Worm (Caenorhabditis elegans) whole organism, young adult: ENCODE data around the gene K04C2.7.
A peak's percentile ranks its signal among the peaks of the same experiment; 100 is the strongest.

Experiments used
- B0261.1 ChIP-seq: sonication (generic microtip); optimal IDR thresholded peaks from 2 replicates; lab custom pipeline; 2016; ENCODE audit warnings: mild to moderate bottlenecking, missing genetic modification characterization, moderate library complexity, missing compliant biosample characterization
- B0336.3 ChIP-seq: fragments of 200-800 bp; sonication (Bioruptor generic); IDR thresholded peaks from 2 replicates; pipeline ENCODE4 v1.3.6; 2022; ENCODE audit warnings: missing genetic modification characterization, missing compliant biosample characterization
- C06A6.2 ChIP-seq: fragments of 200-800 bp; sonication (Bioruptor generic); conservative IDR thresholded peaks from 2 replicates; pipeline ENCODE4 v1.3.6; 2022; ENCODE audit warnings: missing genetic modification characterization, missing compliant biosample characterization
- F10E7.11 ChIP-seq: sonication (generic microtip); optimal IDR thresholded peaks from 2 replicates; lab custom pipeline; 2017; ENCODE audit warnings: mild to moderate bottlenecking, missing genetic modification characterization, moderate library complexity, missing compliant biosample characterization
- F37B4.10 ChIP-seq: fragments of 200-800 bp; sonication (Bioruptor generic); IDR thresholded peaks from 2 replicates; pipeline ENCODE4 v1.3.6; 2022; ENCODE audit warnings: missing genetic modification characterization, missing compliant biosample characterization
- F55B11.4 ChIP-seq: sonication (generic microtip); optimal IDR thresholded peaks from 2 replicates; lab custom pipeline; 2016; ENCODE audit warnings: missing compliant biosample characterization, missing genetic modification characterization, borderline replicate concordance; ENCODE audit not compliant: insufficient read depth
- F57C9.4 ChIP-seq: sonication (generic microtip); optimal IDR thresholded peaks from 2 replicates; lab custom pipeline; 2017; ENCODE audit warnings: mild to moderate bottlenecking, missing genetic modification characterization, missing compliant biosample characterization
- T07F8.4 ChIP-seq: sonication (generic microtip); optimal IDR thresholded peaks from 2 replicates; lab custom pipeline; 2016; ENCODE audit warnings: mild to moderate bottlenecking, missing genetic modification characterization, moderate library complexity, missing compliant biosample characterization
- Y53F4B.3 ChIP-seq: fragments of 200-800 bp; sonication (Bioruptor generic); IDR thresholded peaks from 2 replicates; pipeline ENCODE4 v1.3.6; 2022; ENCODE audit warnings: missing genetic modification reagents, missing genetic modification characterization, missing compliant biosample characterization
- aptf-3 ChIP-seq: fragments of 200-800 bp; sonication (Bioruptor generic); IDR thresholded peaks from 2 replicates; pipeline ENCODE4 v1.3.6; 2022; ENCODE audit warnings: missing genetic modification characterization, missing compliant biosample characterization
- atf-7 ChIP-seq: sonication (generic microtip); optimal IDR thresholded peaks from 2 replicates; lab custom pipeline; 2017; ENCODE audit warnings: mild to moderate bottlenecking, missing genetic modification characterization, missing compliant biosample characterization
- attf-3 ChIP-seq: fragments of 200-800 bp; sonication (Bioruptor generic); conservative IDR thresholded peaks from 2 replicates; pipeline ENCODE4 v1.3.6; 2022; ENCODE audit warnings: missing genetic modification reagents, missing genetic modification characterization, missing compliant biosample characterization
- ceh-100 ChIP-seq: fragments of 200-800 bp; sonication (Bioruptor generic); IDR thresholded peaks from 2 replicates; pipeline ENCODE4 v1.3.6; 2022; ENCODE audit warnings: missing genetic modification reagents, missing genetic modification characterization, missing compliant biosample characterization
- ceh-79 ChIP-seq: sonication (generic microtip); optimal IDR thresholded peaks from 2 replicates; lab custom pipeline; 2017; ENCODE audit warnings: mild to moderate bottlenecking, missing genetic modification characterization, missing compliant biosample characterization
- efl-1 ChIP-seq: fragments of 150-350 bp; optimal IDR thresholded peaks from 2 replicates; lab custom pipeline; 2014; ENCODE audit warnings: missing biosample characterization, missing genetic modification reagents, missing genetic modification characterization
- egl-44 ChIP-seq: fragments of 200-800 bp; sonication (Bioruptor generic); IDR thresholded peaks from 2 replicates; pipeline ENCODE4 v1.3.6; 2022; ENCODE audit warnings: missing genetic modification reagents, missing genetic modification characterization, missing compliant biosample characterization
- ets-4 ChIP-seq: fragments of 200-800 bp; sonication (Bioruptor generic); optimal IDR thresholded peaks from 2 replicates; lab custom pipeline; 2018; ENCODE audit warnings: mild to moderate bottlenecking, missing genetic modification characterization, missing compliant biosample characterization
- fkh-3 ChIP-seq: sonication (generic microtip); optimal IDR thresholded peaks from 2 replicates; lab custom pipeline; 2016; ENCODE audit warnings: mild to moderate bottlenecking, missing genetic modification characterization, missing compliant biosample characterization
- gei-17 ChIP-seq: fragments of 200-800 bp; sonication (Bioruptor generic); optimal IDR thresholded peaks from 2 replicates; lab custom pipeline; 2018; ENCODE audit warnings: mild to moderate bottlenecking, missing genetic modification characterization, missing compliant biosample characterization
- hmg-20 ChIP-seq: fragments of 200-800 bp; sonication (Bioruptor generic); IDR thresholded peaks from 2 replicates; pipeline ENCODE4 v1.3.6; 2022; ENCODE audit warnings: missing genetic modification reagents, missing genetic modification characterization, missing compliant biosample characterization
- let-607 ChIP-seq, 2 experiments: fragments of 200-800 bp in 1 of 2; sonication (Bioruptor generic) in 1 of 2; sonication (generic microtip) in 1 of 2; optimal IDR thresholded peaks; 2 replicates each; lab custom pipeline; 2016 to 2018; ENCODE audit warnings: mild to moderate bottlenecking in 2 of 2, missing compliant biosample characterization in 2 of 2, missing genetic modification characterization in 2 of 2, moderate library complexity in 2 of 2, missing genotype in 1 of 2
- lsl-1 ChIP-seq: fragments of 200-800 bp; sonication (Bioruptor generic); optimal IDR thresholded peaks from 2 replicates; lab custom pipeline; 2018; ENCODE audit warnings: mild to moderate bottlenecking, missing genetic modification characterization, moderate library complexity, missing compliant biosample characterization
- madf-10 ChIP-seq: sonication (generic microtip); optimal IDR thresholded peaks from 2 replicates; lab custom pipeline; 2016; ENCODE audit warnings: mild to moderate bottlenecking, missing genetic modification characterization, missing compliant biosample characterization
- mcd-1 ChIP-seq: fragments of 200-800 bp; sonication (Bioruptor generic); IDR thresholded peaks from 2 replicates; pipeline ENCODE4 v1.3.6; 2022; ENCODE audit warnings: missing genetic modification reagents, missing genetic modification characterization, missing compliant biosample characterization
- nfyb-1 ChIP-seq: fragments of 200-800 bp; sonication (Bioruptor generic); IDR thresholded peaks from 2 replicates; pipeline ENCODE4 v1.3.6; 2022; ENCODE audit warnings: missing genetic modification reagents, missing genetic modification characterization, missing compliant biosample characterization
- nhr-120 ChIP-seq: fragments of 200-800 bp; sonication (Bioruptor generic); IDR thresholded peaks from 2 replicates; pipeline ENCODE4 v1.3.6; 2022; ENCODE audit warnings: missing genetic modification characterization, missing compliant biosample characterization
- nhr-179 ChIP-seq: sonication (generic microtip); optimal IDR thresholded peaks from 2 replicates; lab custom pipeline; 2016; ENCODE audit warnings: mild to moderate bottlenecking, missing genetic modification characterization, missing compliant biosample characterization
- nhr-80 ChIP-seq: sonication (generic microtip); optimal IDR thresholded peaks from 2 replicates; lab custom pipeline; 2016; ENCODE audit warnings: missing genetic modification characterization, missing compliant biosample characterization
- nhr-90 ChIP-seq: sonication (generic microtip); optimal IDR thresholded peaks from 2 replicates; lab custom pipeline; 2016; ENCODE audit warnings: missing genotype, mild to moderate bottlenecking, missing genetic modification characterization, missing compliant biosample characterization
- rec-8 ChIP-seq, 2 experiments: sonication (generic microtip); optimal IDR thresholded peaks; 2 replicates each; lab custom pipeline; 2016; ENCODE audit warnings: mild to moderate bottlenecking in 2 of 2, missing genetic modification characterization in 2 of 2, missing genetic modification reagents in 2 of 2, missing genotype in 2 of 2, missing biosample characterization in 1 of 2, missing compliant biosample characterization in 1 of 2, moderate library complexity in 1 of 2
- repo-1 ChIP-seq: sonication (generic microtip); optimal IDR thresholded peaks from 2 replicates; lab custom pipeline; 2017; ENCODE audit warnings: mild to moderate bottlenecking, missing genetic modification characterization, missing compliant biosample characterization
- sdz-38 ChIP-seq: sonication (generic microtip); optimal IDR thresholded peaks from 2 replicates; lab custom pipeline; 2016; ENCODE audit warnings: missing genotype, missing genetic modification characterization, missing compliant biosample characterization
- snpc-3.4 ChIP-seq: sonication (generic microtip); optimal IDR thresholded peaks from 2 replicates; lab custom pipeline; 2017; ENCODE audit warnings: missing genetic modification characterization, mild to moderate bottlenecking, missing compliant biosample characterization, antibody characterized with exemption, moderate library complexity, missing genotype, missing genetic modification reagents
- somi-1 ChIP-seq: fragments of 200-800 bp; sonication (Bioruptor generic); optimal IDR thresholded peaks from 2 replicates; lab custom pipeline; 2018; ENCODE audit warnings: mild to moderate bottlenecking, missing genetic modification characterization, missing compliant biosample characterization
- sptf-2 ChIP-seq: fragments of 200-800 bp; sonication (Bioruptor generic); optimal IDR thresholded peaks from 2 replicates; lab custom pipeline; 2018; ENCODE audit warnings: mild to moderate bottlenecking, missing genetic modification characterization, missing compliant biosample characterization
- tbx-9 ChIP-seq: sonication (generic microtip); optimal IDR thresholded peaks from 2 replicates; lab custom pipeline; 2016; ENCODE audit warnings: borderline replicate concordance, missing genetic modification characterization, inconsistent platforms, missing compliant biosample characterization
- tlf-1 ChIP-seq: fragments of 200-800 bp; sonication (Bioruptor generic); optimal IDR thresholded peaks from 2 replicates; lab custom pipeline; 2018; ENCODE audit warnings: mild to moderate bottlenecking, missing genetic modification characterization, missing compliant biosample characterization
- unc-62 ChIP-seq: fragments of 150-350 bp; optimal IDR thresholded peaks from 2 replicates; lab custom pipeline; 2014; ENCODE audit warnings: missing biosample characterization, missing genetic modification reagents, missing genetic modification characterization
- xnd-1 ChIP-seq: sonication (generic microtip); optimal IDR thresholded peaks from 2 replicates; lab custom pipeline; 2016; ENCODE audit warnings: missing genotype, missing genetic modification reagents, missing genetic modification characterization, missing compliant biosample characterization
- zfh-2 ChIP-seq: fragments of 200-800 bp; sonication (Bioruptor generic); conservative IDR thresholded peaks from 2 replicates; pipeline ENCODE4 v1.3.6; 2022; ENCODE audit warnings: missing genetic modification reagents, missing genetic modification characterization, missing compliant biosample characterization
- ztf-18 ChIP-seq: sonication (generic microtip); optimal IDR thresholded peaks from 2 replicates; lab custom pipeline; 2016; ENCODE audit warnings: missing genotype, mild to moderate bottlenecking, missing genetic modification characterization, missing compliant biosample characterization
- ztf-22 ChIP-seq: fragments of 200-800 bp; sonication (Bioruptor generic); optimal IDR thresholded peaks from 2 replicates; lab custom pipeline; 2018; ENCODE audit warnings: mild to moderate bottlenecking, missing genetic modification characterization, moderate library complexity, missing compliant biosample characterization
- ztf-25 ChIP-seq: fragments of 200-800 bp; sonication (Bioruptor generic); IDR thresholded peaks from 2 replicates; pipeline ENCODE4 v1.3.6; 2022; ENCODE audit warnings: missing genetic modification reagents, missing genetic modification characterization, missing compliant biosample characterization
- ztf-28 ChIP-seq: fragments of 200-800 bp; sonication (Bioruptor generic); IDR thresholded peaks from 2 replicates; pipeline ENCODE4 v1.3.6; 2022; ENCODE audit warnings: missing genetic modification reagents, missing genetic modification characterization, missing compliant biosample characterization
- ztf-6 ChIP-seq: fragments of 200-800 bp; sonication (Bioruptor generic); IDR thresholded peaks from 2 replicates; pipeline ENCODE4 v1.3.6; 2022; ENCODE audit warnings: missing genetic modification reagents, missing genetic modification characterization, missing compliant biosample characterization

K04C2.7 gene

ce11 chrIII:6839091-6839490 lies 41.8 kb upstream of the K04C2.7 start:
- no peak for TF ChIP-seq sptf-2 (GFP tag; lab: Kevin White, UChicago)
- TF ChIP-seq nhr-120 (GFP tag; lab: Robert Waterston, UW): no peak
- TF ChIP-seq xnd-1 (tag; lab: Kevin White, UChicago): no peak
- TF ChIP-seq ztf-25 (GFP tag; lab: Robert Waterston, UW): no peak
- TF ChIP-seq aptf-3 (GFP tag; lab: Robert Waterston, UW): no peak
- TF ChIP-seq tlf-1: no peak
- TF ChIP-seq atf-7 (tag; lab: Kevin White, UChicago): no peak
- TF ChIP-seq efl-1 (GFP tag; lab: Kevin White, UChicago): no peak
- no peak for TF ChIP-seq F57C9.4 (tag; lab: Kevin White, UChicago)
- TF ChIP-seq madf-10 (tag; lab: Kevin White, UChicago): no peak
- no peak for TF ChIP-seq mcd-1 (GFP tag; lab: Robert Waterston, UW)
- TF ChIP-seq fkh-3 (tag; lab: Kevin White, UChicago): no peak
- TF ChIP-seq zfh-2 (GFP tag; lab: Robert Waterston, UW): no peak
- no peak for TF ChIP-seq ceh-100 (GFP tag; lab: Robert Waterston, UW)
- no peak for TF ChIP-seq ztf-18 (tag; lab: Kevin White, UChicago)
- no peak for TF ChIP-seq ceh-79
- TF ChIP-seq repo-1: no peak
- TF ChIP-seq F37B4.10 (GFP tag; lab: Robert Waterston, UW): no peak

ce11 chrIII:6848654-6849204 lies 32.2 kb upstream of the K04C2.7 start, which contains the start of gene dhhc-5:
Gene dhhc-5, minus strand, starts transcription at chrIII:6849059.
- TF ChIP-seq hmg-20 (GFP tag; lab: Robert Waterston, UW) (no peak), somi-1 (GFP tag; lab: Kevin White, UChicago) (no peak), nhr-80 (tag; lab: Kevin White, UChicago) (peak; percentile 56)
- TF ChIP-seq, all 124 proteins: peak for 1

- peak; percentile 45 for TF ChIP-seq nhr-90 (tag; lab: Kevin White, UChicago)
- peak; percentile 57; the same call in 1 of the 2 replicates for TF ChIP-seq B0336.3
- TF ChIP-seq sdz-38 (tag; lab: Kevin White, UChicago): no peak
- no peak for TF ChIP-seq rec-8 (tag; optimal IDR thresholded peaks at IDR 0.05; lab: Kevin White, UChicago)
- TF ChIP-seq F10E7.11 (tag; lab: Kevin White, UChicago): no peak
- no peak for TF ChIP-seq lsl-1 (GFP tag; lab: Kevin White, UChicago)
- no peak for TF ChIP-seq T07F8.4
- TF ChIP-seq egl-44: 0 out of 2 replicates have a peak, but pooled peaks have one; percentile 22
- TF ChIP-seq unc-62 (GFP tag; lab: Kevin White, UChicago): peak; percentile 40
- no peak for TF ChIP-seq tbx-9 (tag; lab: Kevin White, UChicago)
- TF ChIP-seq snpc-3.4 (tag; lab: Kevin White, UChicago): no peak
- TF ChIP-seq Y53F4B.3: no peak
- TF ChIP-seq xnd-1 (tag; lab: Kevin White, UChicago): no peak
- TF ChIP-seq B0261.1: no peak
- TF ChIP-seq C06A6.2 (GFP tag; lab: Robert Waterston, UW): no peak
- no peak for TF ChIP-seq gei-17
- TF ChIP-seq attf-3 (GFP tag; lab: Robert Waterston, UW): no peak
- no peak for TF ChIP-seq F55B11.4 (tag; lab: Kevin White, UChicago)
- no peak for TF ChIP-seq ztf-28
- TF ChIP-seq ztf-6 (GFP tag; lab: Robert Waterston, UW): no peak
- TF ChIP-seq ets-4 (GFP tag; lab: Kevin White, UChicago): peak; percentile 92
- no peak for TF ChIP-seq ztf-25 (GFP tag; lab: Robert Waterston, UW)
- TF ChIP-seq tlf-1: peak; percentile 49
- TF ChIP-seq nfyb-1 (GFP tag; lab: Robert Waterston, UW): no peak
- peak; percentile 98 for TF ChIP-seq nhr-80 (tag; lab: Kevin White, UChicago)
- TF ChIP-seq F37B4.10 (GFP tag; lab: Robert Waterston, UW): no peak
- TF ChIP-seq atf-7 (tag; lab: Kevin White, UChicago): peak; percentile 86
- TF ChIP-seq let-607 (tag; optimal IDR thresholded peaks at IDR 0.05; lab: Kevin White, UChicago): peak; percentile 49 to 62
- TF ChIP-seq nhr-179 (tag; lab: Kevin White, UChicago): no peak
- peak; percentile 70 for TF ChIP-seq ztf-22 (GFP tag; lab: Kevin White, UChicago)
Measured at ce11 chrIII:6850255-6850654, 30.6 kb upstream of the K04C2.7 start, which contains the start of gene srv-1. Gene srv-1, plus strand, starts transcription at chrIII:6850385.
